Fruit fly (Drosophila melanogaster): ENCODE results near the gene CG31697.

CG31697 gene

dm6 chr2L:19535234-19535633 is at the start of gene CG31697:
CG31697 (plus strand) TSS chr2L:19535448.
- TF ChIP-seq h (optimal IDR thresholded peaks at IDR 0.05) (no peak), insv (optimal IDR thresholded peaks at IDR 0.05) (no peak), ttk (optimal IDR thresholded peaks at IDR 0.05) (no peak), psq (optimal IDR thresholded peaks at IDR 0.05) (no peak)

- no peak for TF ChIP-seq insv (optimal IDR thresholded peaks at IDR 0.05)
- TF ChIP-seq ttk (optimal IDR thresholded peaks at IDR 0.05), result no peak
- TF ChIP-seq Myc (optimal IDR thresholded peaks at IDR 0.05), result no peak
- TF ChIP-seq psq (optimal IDR thresholded peaks at IDR 0.05), result no peak
- no peak for TF ChIP-seq Sin3A (optimal IDR thresholded peaks at IDR 0.05)
- TF ChIP-seq h (optimal IDR thresholded peaks at IDR 0.05), result no peak
Measured at dm6 chr2L:19487190-19487589, 48.1 kb upstream of the CG31697 start, which contains the start of gene CG13083. CG13083 (plus strand) TSS chr2L:19487490.

- TF ChIP-seq Sin3A (optimal IDR thresholded peaks at IDR 0.05), result no peak
- no peak for TF ChIP-seq h (optimal IDR thresholded peaks at IDR 0.05)
- TF ChIP-seq ttk (optimal IDR thresholded peaks at IDR 0.05), result no peak
- no peak for TF ChIP-seq psq (optimal IDR thresholded peaks at IDR 0.05)
- no peak for TF ChIP-seq Myc (optimal IDR thresholded peaks at IDR 0.05)
- TF ChIP-seq insv (optimal IDR thresholded peaks at IDR 0.05), result no peak
Measured at dm6 chr2L:19489997-19490461, 45.2 kb upstream of the CG31697 start, which contains the start of the genes CG10194 and CG18094. CG10194 (minus strand) TSS chr2L:19490104. CG18094 (plus strand) TSS chr2L:19490262.

dm6 chr2L:19492934-19493686 is 42.1 kb upstream of the CG31697 start, which contains the start of the genes swm and Ctu2:
swm (plus strand) TSS chr2L:19493251.
Ctu2 (minus strand) TSS chr2L:19493253.
- TF ChIP-seq psq (optimal IDR thresholded peaks at IDR 0.05), result no peak
- TF ChIP-seq insv (optimal IDR thresholded peaks at IDR 0.05), result no peak
- TF ChIP-seq Sin3A (optimal IDR thresholded peaks at IDR 0.05), result no peak
- no peak for TF ChIP-seq h (optimal IDR thresholded peaks at IDR 0.05)
- no peak for TF ChIP-seq ttk (optimal IDR thresholded peaks at IDR 0.05)
- TF ChIP-seq Myc (optimal IDR thresholded peaks at IDR 0.05), result no peak

- TF ChIP-seq psq (optimal IDR thresholded peaks at IDR 0.05) (no peak), h (optimal IDR thresholded peaks at IDR 0.05) (no peak), Sin3A (optimal IDR thresholded peaks at IDR 0.05) (no peak), insv (optimal IDR thresholded peaks at IDR 0.05) (no peak), Myc (optimal IDR thresholded peaks at IDR 0.05) (no peak), ttk (optimal IDR thresholded peaks at IDR 0.05) (no peak)
Measured at dm6 chr2L:19497983-19498382, 37.3 kb upstream of the CG31697 start, which contains the start of gene Top3alpha. Top3alpha (plus strand) TSS chr2L:19498168.

- TF ChIP-seq Myc (optimal IDR thresholded peaks at IDR 0.05), result no peak
- no peak for TF ChIP-seq psq (optimal IDR thresholded peaks at IDR 0.05)
- TF ChIP-seq ttk (optimal IDR thresholded peaks at IDR 0.05), result no peak
- TF ChIP-seq h (optimal IDR thresholded peaks at IDR 0.05), result no peak
Measured at dm6 chr2L:19506323-19506722, 28.9 kb upstream of the CG31697 start.

dm6 chr2L:19508361-19508918 is 26.8 kb upstream of the CG31697 start, which contains the start of gene cyst:
cyst (minus strand) TSS chr2L:19508764.
- no peak for TF ChIP-seq psq (optimal IDR thresholded peaks at IDR 0.05)
- no peak for TF ChIP-seq insv (optimal IDR thresholded peaks at IDR 0.05)
- TF ChIP-seq h (optimal IDR thresholded peaks at IDR 0.05), result no peak
- no peak for TF ChIP-seq Sin3A (optimal IDR thresholded peaks at IDR 0.05)
- no peak for TF ChIP-seq ttk (optimal IDR thresholded peaks at IDR 0.05)
- no peak for TF ChIP-seq Myc (optimal IDR thresholded peaks at IDR 0.05)

dm6 chr2L:19512184-19512583 is 23.1 kb upstream of the CG31697 start:
- TF ChIP-seq h (optimal IDR thresholded peaks at IDR 0.05) (no peak), insv (optimal IDR thresholded peaks at IDR 0.05) (no peak), Sin3A (optimal IDR thresholded peaks at IDR 0.05) (no peak), Myc (optimal IDR thresholded peaks at IDR 0.05) (no peak), ttk (optimal IDR thresholded peaks at IDR 0.05) (no peak), psq (optimal IDR thresholded peaks at IDR 0.05) (no peak)

dm6 chr2L:19516062-19516461 is 19.2 kb upstream of the CG31697 start:
- TF ChIP-seq insv (optimal IDR thresholded peaks at IDR 0.05), result no peak
- TF ChIP-seq ttk (optimal IDR thresholded peaks at IDR 0.05), result no peak
- TF ChIP-seq psq (optimal IDR thresholded peaks at IDR 0.05), result no peak
- no peak for TF ChIP-seq Myc (optimal IDR thresholded peaks at IDR 0.05)
- TF ChIP-seq Sin3A (optimal IDR thresholded peaks at IDR 0.05), result no peak

- no peak for TF ChIP-seq psq (optimal IDR thresholded peaks at IDR 0.05)
- no peak for TF ChIP-seq insv (optimal IDR thresholded peaks at IDR 0.05)
- no peak for TF ChIP-seq h (optimal IDR thresholded peaks at IDR 0.05)
- TF ChIP-seq Myc (optimal IDR thresholded peaks at IDR 0.05), result no peak
- no peak for TF ChIP-seq ttk (optimal IDR thresholded peaks at IDR 0.05)
- no peak for TF ChIP-seq Sin3A (optimal IDR thresholded peaks at IDR 0.05)
Measured at dm6 chr2L:19517154-19517814, 18.0 kb upstream of the CG31697 start, which contains the start of gene Hasp. Hasp (minus strand) TSS chr2L:19517204.

dm6 chr2L:19518636-19519086 is 16.6 kb upstream of the CG31697 start, which contains the start of gene CG10132:
CG10132 (plus strand) TSS chr2L:19518824.
- no peak for TF ChIP-seq Sin3A (optimal IDR thresholded peaks at IDR 0.05)
- no peak for TF ChIP-seq insv (optimal IDR thresholded peaks at IDR 0.05)
- TF ChIP-seq h (optimal IDR thresholded peaks at IDR 0.05), result no peak
- no peak for TF ChIP-seq ttk (optimal IDR thresholded peaks at IDR 0.05)
- no peak for TF ChIP-seq Myc (optimal IDR thresholded peaks at IDR 0.05)
- no peak for TF ChIP-seq psq (optimal IDR thresholded peaks at IDR 0.05)

Measured in Kc167 (cell line).